Worm (Caenorhabditis elegans) whole organism, L3 larva: ENCODE data around the gene col-143.

ENCODE experiments used
- ama-1 ChIP-seq: fragments of 150-350 bp; optimal IDR thresholded peaks from 2 replicates; lab custom pipeline; 2018
- egl-27 ChIP-seq: sonication (generic microtip); optimal IDR thresholded peaks from 4 replicates; lab custom pipeline; 2017; ENCODE audit warnings: missing biosample characterization, missing genetic modification reagents, missing genetic modification characterization
- mdl-1 ChIP-seq: fragments of 150-350 bp; optimal IDR thresholded peaks from 2 replicates; lab custom pipeline; 2014; ENCODE audit warnings: missing biosample characterization, missing genetic modification characterization
- nhr-23 ChIP-seq: fragments of 150-350 bp; optimal IDR thresholded peaks from 2 replicates; lab custom pipeline; 2014; ENCODE audit warnings: missing biosample characterization, missing genetic modification reagents, missing genetic modification characterization
- nhr-237 ChIP-seq: fragments of 150-350 bp; optimal IDR thresholded peaks from 2 replicates; lab custom pipeline; 2014; ENCODE audit warnings: missing biosample characterization, missing genetic modification characterization
- nhr-77 ChIP-seq: fragments of 150-350 bp; optimal IDR thresholded peaks from 2 replicates; lab custom pipeline; 2014; ENCODE audit warnings: missing biosample characterization, missing genetic modification characterization
- pha-4 ChIP-seq: fragments of 150-350 bp; optimal IDR thresholded peaks from 2 replicates; lab custom pipeline; 2014; ENCODE audit warnings: missing biosample characterization, missing genetic modification reagents, missing genetic modification characterization
- pqm-1 ChIP-seq: fragments of 150-350 bp; optimal IDR thresholded peaks from 2 replicates; lab custom pipeline; 2017; ENCODE audit warnings: missing biosample characterization, missing genetic modification characterization, inconsistent platforms

- TF ChIP-seq nhr-77 = no peak
- no peak for TF ChIP-seq mdl-1
- TF ChIP-seq pha-4 (tag; lab: Kevin White, UChicago) = no peak
- TF ChIP-seq nhr-23 = no peak
- TF ChIP-seq egl-27 = no peak
- TF ChIP-seq pqm-1 (tag; lab: Kevin White, UChicago) = no peak
- TF ChIP-seq ama-1 (lab: Kevin White, UChicago) = no peak
- no peak for TF ChIP-seq nhr-237 (tag; lab: Kevin White, UChicago)
Observed at ce11 chrV:6806340-6806739, 29.1 kb upstream of the col-143 start, which contains the start of gene dmsr-12.
